Fruit fly (Drosophila melanogaster): ENCODE measurements around the gene emc.

emc gene

DNA sequence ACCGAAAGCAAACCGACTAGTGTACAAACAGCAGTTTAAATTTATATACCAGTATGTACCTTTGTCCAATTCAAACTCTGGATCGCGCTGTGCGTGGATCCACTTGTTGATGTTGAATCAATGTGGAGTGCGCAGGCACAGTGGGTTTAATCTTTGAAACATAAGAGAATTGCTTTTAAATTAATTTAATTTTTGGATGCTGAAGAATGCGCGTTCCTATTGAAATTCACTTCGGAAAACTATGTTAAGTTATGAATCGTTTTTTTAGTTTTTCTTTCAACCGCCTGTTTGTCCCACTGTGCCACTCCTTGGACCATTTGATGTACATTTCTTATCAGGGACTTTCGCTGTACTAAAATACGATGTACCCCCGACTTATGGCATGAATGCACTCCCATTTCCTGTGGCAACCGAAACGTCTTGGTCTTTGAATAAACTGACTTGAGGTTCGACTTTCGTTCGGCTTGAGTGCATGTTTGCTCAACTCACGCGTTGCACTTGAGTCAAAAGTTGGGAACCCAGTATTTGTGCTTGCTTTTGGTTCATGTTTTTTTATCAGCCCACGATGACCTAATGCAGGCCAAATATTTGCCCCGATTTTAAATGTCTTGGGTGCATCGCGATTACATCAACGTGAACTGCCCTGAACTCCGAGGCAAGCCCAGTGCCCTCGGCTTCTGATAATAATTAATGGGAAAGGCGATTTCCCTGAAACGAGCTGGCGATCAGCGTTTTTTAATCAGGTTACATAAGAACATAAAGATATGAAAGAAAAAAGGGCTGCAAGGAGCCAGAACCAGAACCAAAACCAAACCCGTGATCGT is 24.5 kb upstream of the emc start (continued):
- TF ChIP-seq Nf-YC (tag; optimal IDR thresholded peaks at IDR 0.05) (peak; percentile 35), Hr3 (GFP tag; optimal IDR thresholded peaks at IDR 0.05) (peak; percentile 88), her (GFP tag; optimal IDR thresholded peaks at IDR 0.05) (peak; percentile 90), Rx (GFP tag; IDR thresholded peaks at IDR 0.05) (peak; percentile 96), twi (tag; optimal IDR thresholded peaks at IDR 0.05) (peak; percentile 92), CG2875 (GFP tag; optimal IDR thresholded peaks at IDR 0.05) (peak; percentile 98), run (tag; optimal IDR thresholded peaks at IDR 0.05) (peak; percentile 83), corto (GFP tag; optimal IDR thresholded peaks at IDR 0.05) (peak; percentile 74), CG16863 (GFP tag; optimal IDR thresholded peaks at IDR 0.05) (peak; percentile 94), CG34376 (GFP tag; optimal IDR thresholded peaks at IDR 0.05) (no peak), Poxn (GFP tag; IDR thresholded peaks at IDR 0.05) (no peak), chm (GFP tag; IDR thresholded peaks at IDR 0.05) (peak; percentile 95), disco-r (GFP tag; optimal IDR thresholded peaks at IDR 0.05) (peak; percentile 86), gsb (GFP tag; IDR thresholded peaks at IDR 0.05) (0 out of 2 replicates have a peak, but pooled peaks have one; percentile 8), CG10147 (GFP tag; optimal IDR thresholded peaks at IDR 0.05) (peak; percentile 59), CG8290 (GFP tag; optimal IDR thresholded peaks at IDR 0.05) (peak; percentile 98), CG8290 (tag; optimal IDR thresholded peaks at IDR 0.05) (peak; percentile 49 to 90), wor (GFP tag; IDR thresholded peaks at IDR 0.05) (peak; percentile 82), CG15011 (GFP tag; optimal IDR thresholded peaks at IDR 0.05) (peak; percentile 81), HLH3B (GFP tag; IDR thresholded peaks at IDR 0.05) (peak; percentile 91), Taf1 (GFP tag; IDR thresholded peaks at IDR 0.05) (no peak; the same call in 1 of the 2 replicates), Sox100B (GFP tag; optimal IDR thresholded peaks at IDR 0.05) (peak; percentile 93), Dref (GFP tag; IDR thresholded peaks at IDR 0.05) (no peak), Ravus (GFP tag; IDR thresholded peaks at IDR 0.05) (peak; percentile 44), CG9876 (GFP tag; optimal IDR thresholded peaks at IDR 0.05) (peak; percentile 76), CG4360 (GFP tag; IDR thresholded peaks at IDR 0.05) (peak; percentile 86), CG5245 (GFP tag; optimal IDR thresholded peaks at IDR 0.05) (peak; percentile 93), CG7987 (GFP tag; optimal IDR thresholded peaks at IDR 0.05) (peak; percentile 86), CG12744 (GFP tag; optimal IDR thresholded peaks at IDR 0.05) (peak; percentile 81), pb (GFP tag; optimal IDR thresholded peaks at IDR 0.05) (peak; percentile 75), pita (GFP tag; optimal IDR thresholded peaks at IDR 0.05) (no peak), ind (GFP tag; optimal IDR thresholded peaks at IDR 0.05) (peak; percentile 78), tna (GFP tag; IDR thresholded peaks at IDR 0.05; ENCODE audit: partially characterized antibody) (no peak), rib (GFP tag; IDR thresholded peaks at IDR 0.05) (no peak), CG1647 (GFP tag; optimal IDR thresholded peaks at IDR 0.05) (peak; percentile 80), CG3407 (GFP tag; optimal IDR thresholded peaks at IDR 0.05) (peak; percentile 97), CG6654 (GFP tag; optimal IDR thresholded peaks at IDR 0.05) (peak; percentile 68), CG7372 (GFP tag; IDR thresholded peaks at IDR 0.05) (peak; percentile 77), CG9437 (GFP tag; optimal IDR thresholded peaks at IDR 0.05) (peak; percentile 80), gce (GFP tag; IDR thresholded peaks at IDR 0.05) (peak; percentile 91), gsb-n (tag; optimal IDR thresholded peaks at IDR 0.05) (peak; percentile 98), CG4820 (GFP tag; optimal IDR thresholded peaks at IDR 0.05) (peak; percentile 96), CG31441 (GFP tag; IDR thresholded peaks at IDR 0.05) (peak; percentile 98), nerfin-2 (GFP tag; IDR thresholded peaks at IDR 0.05; ENCODE audit: partially characterized antibody) (peak; percentile 40; the same call in 1 of the 2 replicates), repo (GFP tag; optimal IDR thresholded peaks at IDR 0.05) (peak; percentile 90), CG12155 (GFP tag; optimal IDR thresholded peaks at IDR 0.05) (peak; percentile 82), al (GFP tag; IDR thresholded peaks at IDR 0.05) (peak; percentile 40; the same call in 1 of the 2 replicates), sc (optimal IDR thresholded peaks at IDR 0.05) (no peak), sc (GFP tag; optimal IDR thresholded peaks at IDR 0.05) (peak; percentile 98), p53 (GFP tag; optimal IDR thresholded peaks at IDR 0.05) (peak; percentile 88), CG7556 (GFP tag; optimal IDR thresholded peaks at IDR 0.05) (peak; percentile 96)
